Fruit fly (Drosophila melanogaster): ENCODE results near the gene mRpL36.

Gene mRpL36

DNA sequence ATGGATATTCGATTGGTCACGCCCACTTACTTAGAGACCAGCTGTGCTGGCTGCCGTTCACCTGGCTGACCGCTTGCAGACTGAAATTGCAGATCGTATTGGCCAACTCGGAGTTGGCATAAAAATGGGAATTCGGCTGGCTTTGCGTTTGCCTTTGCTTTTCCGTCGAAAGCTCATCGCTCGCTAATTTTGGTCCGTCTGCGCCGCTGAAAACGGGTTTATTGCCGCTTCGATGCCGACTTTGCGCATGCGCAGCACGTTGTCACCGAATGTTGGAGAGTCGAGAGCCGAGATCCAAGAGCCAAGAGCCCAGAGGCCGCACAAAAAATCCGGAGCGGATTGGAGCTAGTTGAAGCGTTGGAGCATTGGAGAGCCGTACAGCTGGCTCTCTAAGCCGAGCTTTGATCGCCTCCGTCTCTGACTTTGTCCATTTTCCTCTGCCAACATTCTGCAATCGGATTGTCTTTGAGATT is 26.8 kb upstream of the mRpL36 start, which contains the start of gene CG13676:
Gene CG13676, minus strand, starts transcription at position 87 of the 473 bp plus-strand sequence.
- TF ChIP-seq Hey (tag; optimal IDR thresholded peaks at IDR 0.05) (no peak), CG13624 (GFP tag; optimal IDR thresholded peaks at IDR 0.05) (no peak), HLH3B (GFP tag; IDR thresholded peaks at IDR 0.05) (no peak), hbn (GFP tag; IDR thresholded peaks at IDR 0.05; ENCODE audit: partially characterized antibody) (peak; percentile 34; the same call in 1 of the 2 replicates), Adf1 (GFP tag; IDR thresholded peaks at IDR 0.05) (peak; percentile 45; the same call in 1 of the 2 replicates), gce (GFP tag; IDR thresholded peaks at IDR 0.05) (no peak), unc-4 (GFP tag; IDR thresholded peaks at IDR 0.05; ENCODE audit: partially characterized antibody) (0 out of 2 replicates have a peak, but pooled peaks have one; percentile 26), lbe (GFP tag; optimal IDR thresholded peaks at IDR 0.05) (no peak), Dll (GFP tag; IDR thresholded peaks at IDR 0.05; ENCODE audit: partially characterized antibody) (0 out of 4 replicates have a peak, but pooled peaks have one; percentile 16), CG7556 (GFP tag; optimal IDR thresholded peaks at IDR 0.05) (no peak), ttk (GFP tag; IDR thresholded peaks at IDR 0.05) (no peak), CG2889 (GFP tag; IDR thresholded peaks at IDR 0.05) (no peak), onecut (GFP tag; IDR thresholded peaks at IDR 0.05) (no peak), chinmo (GFP tag; IDR thresholded peaks at IDR 0.05; ENCODE audit: partially characterized antibody) (peak; percentile 91; the same call in 2 of the 4 replicates), rib (GFP tag; IDR thresholded peaks at IDR 0.05) (peak; percentile 44; the same call in 1 of the 2 replicates), esg (GFP tag; conservative IDR thresholded peaks at IDR 0.05) (no peak), gro (GFP tag; optimal IDR thresholded peaks at IDR 0.05) (no peak), CG8290 (GFP tag; optimal IDR thresholded peaks at IDR 0.05) (no peak), CG8290 (tag; optimal IDR thresholded peaks at IDR 0.05) (no peak), CG6175 (GFP tag; IDR thresholded peaks at IDR 0.05) (no peak), nom (GFP tag; optimal IDR thresholded peaks at IDR 0.05) (peak; percentile 12), CG1792 (GFP tag; optimal IDR thresholded peaks at IDR 0.05) (no peak), CG8478 (optimal IDR thresholded peaks at IDR 0.05) (no peak), Lim3 (GFP tag; IDR thresholded peaks at IDR 0.05) (no peak), sd (tag; optimal IDR thresholded peaks at IDR 0.05) (peak; percentile 20), row (GFP tag; IDR thresholded peaks at IDR 0.05) (0 out of 3 replicates have a peak, but pooled peaks have one; percentile 8), CG10147 (GFP tag; optimal IDR thresholded peaks at IDR 0.05) (no peak), fd96Cb (tag; optimal IDR thresholded peaks at IDR 0.05) (no peak), Nf-YA (GFP tag; IDR thresholded peaks at IDR 0.05) (no peak), Nf-YC (tag; optimal IDR thresholded peaks at IDR 0.05) (peak; percentile 34), CG10979 (tag; optimal IDR thresholded peaks at IDR 0.05) (no peak), dan (GFP tag; IDR thresholded peaks at IDR 0.05) (no peak), BEAF-32 (GFP tag; optimal IDR thresholded peaks at IDR 0.05) (no peak), CG9876 (GFP tag; optimal IDR thresholded peaks at IDR 0.05) (no peak), CG31441 (GFP tag; IDR thresholded peaks at IDR 0.05) (no peak), Opbp (GFP tag; IDR thresholded peaks at IDR 0.05; ENCODE audit: partially characterized antibody) (no peak), CG10565 (GFP tag; optimal IDR thresholded peaks at IDR 0.05) (no peak), da (GFP tag; optimal IDR thresholded peaks at IDR 0.05) (no peak), CG13287 (GFP tag; IDR thresholded peaks at IDR 0.05; ENCODE audit: partially characterized antibody) (peak; percentile 36), CG15073 (GFP tag; optimal IDR thresholded peaks at IDR 0.05) (no peak), dm (GFP tag; optimal IDR thresholded peaks at IDR 0.05) (no peak), B-H2 (GFP tag; optimal IDR thresholded peaks at IDR 0.05) (no peak), ewg (GFP tag; optimal IDR thresholded peaks at IDR 0.05) (no peak), CG12104 (GFP tag; optimal IDR thresholded peaks at IDR 0.05) (no peak), so (GFP tag; IDR thresholded peaks at IDR 0.05) (0 out of 3 replicates have a peak, but pooled peaks have one; percentile 11), BtbVII (GFP tag; optimal IDR thresholded peaks at IDR 0.05) (no peak), HLH4C (GFP tag; IDR thresholded peaks at IDR 0.05; ENCODE audit: partially characterized antibody) (no peak), CG17361 (GFP tag; IDR thresholded peaks at IDR 0.05) (no peak), CG34422 (GFP tag; IDR thresholded peaks at IDR 0.05) (0 out of 3 replicates have a peak, but pooled peaks have one; percentile 27), Deaf1 (tag; optimal IDR thresholded peaks at IDR 0.05) (peak; percentile 45), TFAM (GFP tag; optimal IDR thresholded peaks at IDR 0.05) (no peak)

All from whole organism, embryonic.